Worm (Caenorhabditis elegans) whole organism, young adult: ENCODE results near the gene F08D12.2.
A peak's percentile ranks its signal among the peaks of the same experiment; 100 is the strongest.

ENCODE experiments used
- B0261.1 ChIP-seq: sonication (generic microtip); optimal IDR thresholded peaks from 2 replicates; lab custom pipeline; 2016; ENCODE audit warnings: mild to moderate bottlenecking, missing genetic modification characterization, moderate library complexity, missing compliant biosample characterization
- D2030.7 ChIP-seq: fragments of 200-800 bp; sonication (Bioruptor generic); IDR thresholded peaks from 2 replicates; pipeline ENCODE4 v1.3.6; 2022; ENCODE audit warnings: missing genetic modification reagents, missing genetic modification characterization, missing compliant biosample characterization
- F22D6.2 ChIP-seq: sonication (generic microtip); optimal IDR thresholded peaks from 2 replicates; lab custom pipeline; 2016; ENCODE audit warnings: mild to moderate bottlenecking, missing genetic modification characterization, missing compliant biosample characterization
- F49E8.2 ChIP-seq: sonication (generic microtip); optimal IDR thresholded peaks from 3 replicates; lab custom pipeline; 2017; ENCODE audit warnings: missing genetic modification characterization, mild to moderate bottlenecking, missing compliant biosample characterization, antibody characterized with exemption, moderate library complexity; ENCODE audit not compliant: insufficient read depth
- K11D2.4 ChIP-seq: fragments of 200-800 bp; sonication (Bioruptor generic); IDR thresholded peaks from 2 replicates; pipeline ENCODE4 v1.3.6; 2022; ENCODE audit warnings: missing genetic modification reagents, missing genetic modification characterization, missing compliant biosample characterization
- Y67H2A.10 ChIP-seq: fragments of 200-800 bp; sonication (Bioruptor generic); conservative IDR thresholded peaks from 2 replicates; pipeline ENCODE4 v1.3.6; 2022; ENCODE audit warnings: missing genetic modification reagents, missing genetic modification characterization, missing compliant biosample characterization
- attf-6 ChIP-seq: fragments of 200-800 bp; sonication (Bioruptor generic); IDR thresholded peaks from 2 replicates; pipeline ENCODE4 v1.3.6; 2022; ENCODE audit warnings: missing genetic modification reagents, missing genetic modification characterization, missing compliant biosample characterization
- ceh-100 ChIP-seq: fragments of 200-800 bp; sonication (Bioruptor generic); IDR thresholded peaks from 2 replicates; pipeline ENCODE4 v1.3.6; 2022; ENCODE audit warnings: missing genetic modification reagents, missing genetic modification characterization, missing compliant biosample characterization
- ceh-79 ChIP-seq: sonication (generic microtip); optimal IDR thresholded peaks from 2 replicates; lab custom pipeline; 2017; ENCODE audit warnings: mild to moderate bottlenecking, missing genetic modification characterization, missing compliant biosample characterization
- ceh-91 ChIP-seq: fragments of 200-800 bp; sonication (Bioruptor generic); IDR thresholded peaks from 2 replicates; pipeline ENCODE4 v1.3.6; 2022; ENCODE audit warnings: missing genetic modification reagents, missing genetic modification characterization, missing compliant biosample characterization
- die-1 ChIP-seq: sonication (generic microtip); optimal IDR thresholded peaks from 2 replicates; lab custom pipeline; 2016; ENCODE audit warnings: missing genotype, mild to moderate bottlenecking, missing genetic modification characterization, missing compliant biosample characterization
- dox-1 ChIP-seq: fragments of 200-800 bp; sonication (Bioruptor generic); IDR thresholded peaks from 2 replicates; pipeline ENCODE4 v1.3.6; 2022; ENCODE audit warnings: missing genetic modification reagents, missing genetic modification characterization, missing compliant biosample characterization
- dpl-1 ChIP-seq: fragments of 150-350 bp; optimal IDR thresholded peaks from 2 replicates; lab custom pipeline; 2014; ENCODE audit warnings: missing biosample characterization, missing genetic modification reagents, missing genetic modification characterization
- egl-18 ChIP-seq: fragments of 200-800 bp; sonication (Bioruptor generic); IDR thresholded peaks from 2 replicates; pipeline ENCODE4 v1.3.6; 2022; ENCODE audit warnings: missing genetic modification reagents, missing genetic modification characterization, missing compliant biosample characterization
- egl-44 ChIP-seq: fragments of 200-800 bp; sonication (Bioruptor generic); IDR thresholded peaks from 2 replicates; pipeline ENCODE4 v1.3.6; 2022; ENCODE audit warnings: missing genetic modification reagents, missing genetic modification characterization, missing compliant biosample characterization
- fkh-3 ChIP-seq: sonication (generic microtip); optimal IDR thresholded peaks from 2 replicates; lab custom pipeline; 2016; ENCODE audit warnings: mild to moderate bottlenecking, missing genetic modification characterization, missing compliant biosample characterization
- gei-17 ChIP-seq: fragments of 200-800 bp; sonication (Bioruptor generic); optimal IDR thresholded peaks from 2 replicates; lab custom pipeline; 2018; ENCODE audit warnings: mild to moderate bottlenecking, missing genetic modification characterization, missing compliant biosample characterization
- hlh-26 ChIP-seq: fragments of 200-800 bp; sonication (Bioruptor generic); conservative IDR thresholded peaks from 2 replicates; pipeline ENCODE4 v1.3.6; 2022; ENCODE audit warnings: missing genetic modification reagents, missing genetic modification characterization, missing compliant biosample characterization
- hmg-20 ChIP-seq: fragments of 200-800 bp; sonication (Bioruptor generic); IDR thresholded peaks from 2 replicates; pipeline ENCODE4 v1.3.6; 2022; ENCODE audit warnings: missing genetic modification reagents, missing genetic modification characterization, missing compliant biosample characterization
- hrde-1 ChIP-seq: sonication (generic microtip); optimal IDR thresholded peaks from 2 replicates; lab custom pipeline; 2016; ENCODE audit warnings: missing genetic modification characterization, mild to moderate bottlenecking, missing compliant biosample characterization, moderate library complexity, missing genotype, missing genetic modification reagents, borderline replicate concordance
- let-526 ChIP-seq: fragments of 200-800 bp; sonication (Bioruptor generic); IDR thresholded peaks from 2 replicates; pipeline ENCODE4 v1.3.6; 2022; ENCODE audit warnings: missing genetic modification reagents, missing genetic modification characterization, missing compliant biosample characterization
- lin-35 ChIP-seq, 3 experiments: fragments of 150-350 bp in 2 of 3; sonication (generic microtip) in 1 of 3; optimal IDR thresholded peaks; 2 replicates each; lab custom pipeline; 2014 to 2018; ENCODE audit warnings: missing biosample characterization in 3 of 3, missing genetic modification characterization in 3 of 3, missing genetic modification reagents in 3 of 3
- lir-1 ChIP-seq: fragments of 200-800 bp; sonication (Bioruptor generic); conservative IDR thresholded peaks from 2 replicates; pipeline ENCODE4 v1.3.6; 2022; ENCODE audit warnings: missing genetic modification reagents, missing genetic modification characterization, missing compliant biosample characterization
- lsy-27 ChIP-seq: sonication (generic microtip); optimal IDR thresholded peaks from 2 replicates; lab custom pipeline; 2017; ENCODE audit warnings: missing genetic modification characterization, mild to moderate bottlenecking, missing compliant biosample characterization, antibody characterized with exemption, missing genotype, borderline replicate concordance; ENCODE audit not compliant: insufficient read depth
- madf-10 ChIP-seq: sonication (generic microtip); optimal IDR thresholded peaks from 2 replicates; lab custom pipeline; 2016; ENCODE audit warnings: mild to moderate bottlenecking, missing genetic modification characterization, missing compliant biosample characterization
- madf-3 ChIP-seq: fragments of 200-800 bp; sonication (Bioruptor generic); IDR thresholded peaks from 2 replicates; pipeline ENCODE4 v1.3.6; 2022; ENCODE audit warnings: missing genetic modification reagents, missing genetic modification characterization, missing compliant biosample characterization
- madf-6 ChIP-seq: fragments of 200-800 bp; sonication (Bioruptor generic); IDR thresholded peaks from 2 replicates; pipeline ENCODE4 v1.3.6; 2022; ENCODE audit warnings: missing genetic modification reagents, missing genetic modification characterization, missing compliant biosample characterization
- mcd-1 ChIP-seq: fragments of 200-800 bp; sonication (Bioruptor generic); IDR thresholded peaks from 2 replicates; pipeline ENCODE4 v1.3.6; 2022; ENCODE audit warnings: missing genetic modification reagents, missing genetic modification characterization, missing compliant biosample characterization
- nhr-120 ChIP-seq: fragments of 200-800 bp; sonication (Bioruptor generic); IDR thresholded peaks from 2 replicates; pipeline ENCODE4 v1.3.6; 2022; ENCODE audit warnings: missing genetic modification characterization, missing compliant biosample characterization
- nhr-90 ChIP-seq: sonication (generic microtip); optimal IDR thresholded peaks from 2 replicates; lab custom pipeline; 2016; ENCODE audit warnings: missing genotype, mild to moderate bottlenecking, missing genetic modification characterization, missing compliant biosample characterization
- rec-8 ChIP-seq, 2 experiments: sonication (generic microtip); optimal IDR thresholded peaks; 2 replicates each; lab custom pipeline; 2016; ENCODE audit warnings: mild to moderate bottlenecking in 2 of 2, missing genetic modification characterization in 2 of 2, missing genetic modification reagents in 2 of 2, missing genotype in 2 of 2, missing biosample characterization in 1 of 2, missing compliant biosample characterization in 1 of 2, moderate library complexity in 1 of 2
- snpc-1.1 ChIP-seq: sonication (generic microtip); optimal IDR thresholded peaks from 2 replicates; lab custom pipeline; 2017; ENCODE audit warnings: missing genetic modification characterization, mild to moderate bottlenecking, missing compliant biosample characterization, antibody characterized with exemption, moderate library complexity, missing genotype, missing genetic modification reagents; ENCODE audit not compliant: insufficient read depth
- tbx-9 ChIP-seq: sonication (generic microtip); optimal IDR thresholded peaks from 2 replicates; lab custom pipeline; 2016; ENCODE audit warnings: borderline replicate concordance, missing genetic modification characterization, inconsistent platforms, missing compliant biosample characterization
- unc-130 ChIP-seq: sonication (generic microtip); optimal IDR thresholded peaks from 2 replicates; lab custom pipeline; 2016; ENCODE audit warnings: missing genetic modification reagents, missing genetic modification characterization, missing compliant biosample characterization
- zim-3 ChIP-seq: sonication (generic microtip); optimal IDR thresholded peaks from 2 replicates; lab custom pipeline; 2017; ENCODE audit warnings: mild to moderate bottlenecking, missing genetic modification characterization, moderate library complexity, missing compliant biosample characterization
- ztf-22 ChIP-seq: fragments of 200-800 bp; sonication (Bioruptor generic); optimal IDR thresholded peaks from 2 replicates; lab custom pipeline; 2018; ENCODE audit warnings: mild to moderate bottlenecking, missing genetic modification characterization, moderate library complexity, missing compliant biosample characterization
- ztf-26 ChIP-seq: sonication (generic microtip); optimal IDR thresholded peaks from 2 replicates; lab custom pipeline; 2017; ENCODE audit warnings: missing genetic modification characterization, missing compliant biosample characterization

Gene F08D12.2

DNA sequence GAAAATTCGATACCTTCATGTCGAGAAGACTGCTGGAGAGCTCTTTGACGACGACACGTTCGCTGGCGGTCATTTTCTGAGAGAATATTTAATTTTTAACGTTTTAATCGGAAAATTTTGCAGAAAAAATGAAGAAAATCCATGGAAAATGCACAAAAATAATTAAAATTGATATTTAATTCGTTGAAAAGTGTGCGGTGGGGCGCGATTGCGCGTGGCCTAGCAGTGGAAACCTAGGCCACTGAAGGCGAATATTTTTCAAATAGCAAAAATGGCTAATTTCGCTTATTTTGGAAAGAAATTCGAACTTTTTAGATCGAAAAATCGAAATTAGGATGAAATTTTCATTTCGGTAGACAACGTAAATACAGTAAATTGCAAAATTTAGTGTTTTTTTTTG, 28.9 kb upstream of the F08D12.2 start, which contains the start of gene F29A7.6 (continued):
- TF ChIP-seq B0261.1 (tag; lab: Kevin White, UChicago), result no peak
- TF ChIP-seq snpc-1.1 (tag; lab: Kevin White, UChicago), result peak; percentile 5
- TF ChIP-seq ceh-91 (GFP tag; lab: Robert Waterston, UW), result no peak
- no peak for TF ChIP-seq egl-44
- peak; percentile 96 for TF ChIP-seq mcd-1 (GFP tag; lab: Robert Waterston, UW)
- no peak for TF ChIP-seq lir-1 (GFP tag; lab: Robert Waterston, UW)
- TF ChIP-seq ztf-22, result no peak
- no peak for TF ChIP-seq madf-10 (tag; lab: Kevin White, UChicago)
- no peak for TF ChIP-seq F49E8.2 (tag; lab: Kevin White, UChicago)
- TF ChIP-seq lsy-27 (tag; lab: Kevin White, UChicago), result no peak
- no peak for TF ChIP-seq let-526 (GFP tag; lab: Robert Waterston, UW)
- no peak for TF ChIP-seq rec-8 (tag; optimal IDR thresholded peaks at IDR 0.05; lab: Kevin White, UChicago)
- TF ChIP-seq die-1 (tag; lab: Kevin White, UChicago), result no peak
- no peak for TF ChIP-seq lin-35 (GFP tag; optimal IDR thresholded peaks at IDR 0.05; lab: Kevin White, UChicago)
- TF ChIP-seq zim-3, result no peak
- TF ChIP-seq egl-18 (GFP tag; lab: Robert Waterston, UW), result no peak
- TF ChIP-seq ceh-100 (GFP tag; lab: Robert Waterston, UW), result peak; percentile 38
- TF ChIP-seq D2030.7 (GFP tag; lab: Robert Waterston, UW), result peak; percentile 55
- TF ChIP-seq dox-1, result peak; percentile 63; the same call in 1 of the 2 replicates
- no peak for TF ChIP-seq hrde-1
- no peak for TF ChIP-seq nhr-90 (tag; lab: Kevin White, UChicago)
- TF ChIP-seq madf-3 (GFP tag; lab: Robert Waterston, UW), result no peak
- TF ChIP-seq tbx-9, result no peak
- TF ChIP-seq fkh-3 (tag; lab: Kevin White, UChicago), result no peak
- TF ChIP-seq gei-17, result no peak
- TF ChIP-seq ztf-26 (tag; lab: Kevin White, UChicago), result no peak
- TF ChIP-seq F22D6.2, result no peak
- no peak for TF ChIP-seq Y67H2A.10
- TF ChIP-seq attf-6 (GFP tag; lab: Robert Waterston, UW), result no peak

ce11 chrII:2752999-2753398, 28.5 kb upstream of the F08D12.2 start, which contains the start of gene F29A7.3:
F29A7.3 (plus strand) TSS chrII:2753299.
- TF ChIP-seq ceh-79 (tag; lab: Kevin White, UChicago), result no peak
- TF ChIP-seq hmg-20 (GFP tag; lab: Robert Waterston, UW), result no peak
- no peak for TF ChIP-seq unc-130 (GFP tag; lab: Kevin White, UChicago)
- no peak for TF ChIP-seq B0261.1 (tag; lab: Kevin White, UChicago)
- no peak for TF ChIP-seq zim-3
- TF ChIP-seq K11D2.4 (GFP tag; lab: Robert Waterston, UW), result no peak
- no peak for TF ChIP-seq hlh-26 (GFP tag; lab: Robert Waterston, UW)
- TF ChIP-seq nhr-120 (GFP tag; lab: Robert Waterston, UW), result no peak
- TF ChIP-seq gei-17, result no peak
- no peak for TF ChIP-seq dpl-1 (GFP tag; lab: Kevin White, UChicago)
- no peak for TF ChIP-seq madf-6 (GFP tag; lab: Robert Waterston, UW)
- TF ChIP-seq, all 124 proteins: peak for 0
